Worm (Caenorhabditis elegans) whole organism, early embryonic: ENCODE results near the gene mrpl-48.

Experiments used
- aly-1 ChIP-seq: sonication (generic microtip); optimal IDR thresholded peaks from 2 replicates; lab custom pipeline; 2016; ENCODE audit warnings: missing genetic modification characterization, missing compliant biosample characterization
- ama-1 ChIP-seq: fragments of 150-350 bp; optimal IDR thresholded peaks from 2 replicates; lab custom pipeline; 2014
- ceh-36 ChIP-seq: sonication (generic microtip); optimal IDR thresholded peaks from 2 replicates; lab custom pipeline; 2016; ENCODE audit warnings: missing genetic modification characterization, inconsistent platforms, missing compliant biosample characterization
- flt-1 ChIP-seq: fragments of 200-800 bp; sonication (Bioruptor generic); IDR thresholded peaks from 2 replicates; pipeline ENCODE4 v1.3.6; 2022; ENCODE audit warnings: missing genetic modification characterization, missing compliant biosample characterization
- hmg-4 ChIP-seq: fragments of 200-800 bp; sonication (Bioruptor generic); optimal IDR thresholded peaks from 2 replicates; lab custom pipeline; 2018; ENCODE audit warnings: mild to moderate bottlenecking, missing genetic modification characterization, missing compliant biosample characterization
- hnd-1 ChIP-seq: sonication (generic microtip); optimal IDR thresholded peaks from 2 replicates; lab custom pipeline; 2016; ENCODE audit warnings: missing genetic modification characterization, missing compliant biosample characterization
- pes-1 ChIP-seq: fragments of 200-800 bp; sonication (Bioruptor generic); IDR thresholded peaks from 2 replicates; pipeline ENCODE4 v1.3.6; 2022; ENCODE audit warnings: missing genetic modification reagents, missing genetic modification characterization, missing compliant biosample characterization
- scrt-1 ChIP-seq: fragments of 200-800 bp; sonication (Bioruptor generic); IDR thresholded peaks from 2 replicates; pipeline ENCODE4 v1.3.6; 2022; ENCODE audit warnings: missing genetic modification characterization, missing compliant biosample characterization
- tbx-37 ChIP-seq: fragments of 200-800 bp; sonication (Bioruptor generic); conservative IDR thresholded peaks from 2 replicates; pipeline ENCODE4 v1.3.6; 2022; ENCODE audit warnings: missing genetic modification reagents, missing genetic modification characterization, missing compliant biosample characterization
- tra-4 ChIP-seq: sonication (generic microtip); optimal IDR thresholded peaks from 2 replicates; lab custom pipeline; 2017; ENCODE audit warnings: missing genetic modification characterization, missing compliant biosample characterization

DNA sequence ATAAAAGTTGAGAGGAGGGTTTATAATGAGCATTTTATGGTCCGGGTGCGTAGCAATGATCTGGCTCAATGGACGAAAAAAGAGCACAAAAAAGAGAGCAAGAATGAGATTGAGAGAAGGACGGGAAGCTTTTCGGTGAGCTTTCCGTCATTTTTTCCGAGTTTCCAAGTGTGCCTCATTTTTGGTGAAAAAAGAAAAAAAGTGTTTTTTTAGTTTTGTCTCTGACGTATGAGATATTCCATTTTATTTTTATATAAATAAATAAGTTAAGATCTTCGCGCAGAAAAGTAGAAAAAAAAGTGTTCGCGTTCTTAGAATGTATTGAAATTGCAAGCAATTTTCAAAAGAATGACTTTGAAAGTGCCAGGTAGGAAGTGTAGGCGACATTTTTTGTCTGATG is 26.5 kb downstream of the mrpl-48 start, which contains the start of gene memb-2:
- TF ChIP-seq tbx-37, result no peak
- TF ChIP-seq scrt-1, result no peak
- TF ChIP-seq flt-1 (GFP tag; lab: Robert Waterston, UW), result no peak
- no peak for TF ChIP-seq ama-1 (lab: Kevin White, UChicago)
- TF ChIP-seq aly-1 (tag; lab: Kevin White, UChicago), result no peak
- no peak for TF ChIP-seq pes-1 (GFP tag; lab: Robert Waterston, UW)
- no peak for TF ChIP-seq hnd-1
- no peak for TF ChIP-seq tra-4 (tag; lab: Kevin White, UChicago)
- TF ChIP-seq ceh-36, result no peak
- no peak for TF ChIP-seq hmg-4
